Fruit fly (Drosophila melanogaster) whole organism, embryonic: ENCODE data around the gene CG8774.

Source experiments
- Abd-B ChIP-seq: fragments of 200-800 bp; sonication (Bioruptor generic); optimal IDR thresholded peaks from 2 replicates; lab custom pipeline; 2018; ENCODE audit warnings: missing biosample characterization, mild to moderate bottlenecking, missing genetic modification characterization, moderate library complexity
- CG10267 ChIP-seq: fragments of 200-800 bp; sonication (Bioruptor generic); optimal IDR thresholded peaks from 2 replicates; lab custom pipeline; 2018; ENCODE audit warnings: missing biosample characterization, mild to moderate bottlenecking, missing genetic modification characterization, moderate library complexity
- CG10431 ChIP-seq: fragments of 200-800 bp; sonication (Bioruptor generic); optimal IDR thresholded peaks from 3 replicates; lab custom pipeline; 2018; ENCODE audit warnings: missing biosample characterization, mild to moderate bottlenecking, missing genetic modification characterization
- CG10543 ChIP-seq: fragments of 200-800 bp; sonication (Bioruptor generic); optimal IDR thresholded peaks from 3 replicates; lab custom pipeline; 2017; ENCODE audit warnings: missing biosample characterization, mild to moderate bottlenecking, missing genetic modification characterization, moderate library complexity
- CG12071 ChIP-seq: fragments of 200-800 bp; sonication (Bioruptor generic); optimal IDR thresholded peaks from 3 replicates; lab custom pipeline; 2018; ENCODE audit warnings: missing biosample characterization, mild to moderate bottlenecking, missing genetic modification characterization
- CG13424 ChIP-seq: fragments of 200-800 bp; sonication (Bioruptor generic); optimal IDR thresholded peaks from 2 replicates; lab custom pipeline; 2019; ENCODE audit warnings: missing biosample characterization, mild to moderate bottlenecking, missing genetic modification characterization, moderate library complexity
- CG13624 ChIP-seq: fragments of 200-800 bp; sonication (Bioruptor generic); optimal IDR thresholded peaks from 2 replicates; lab custom pipeline; 2016; ENCODE audit warnings: missing biosample characterization, missing genetic modification characterization
- CG15479 ChIP-seq: fragments of 200-800 bp; sonication (Bioruptor generic); optimal IDR thresholded peaks from 3 replicates; lab custom pipeline; 2019; ENCODE audit warnings: missing biosample characterization, mild to moderate bottlenecking, missing genetic modification characterization, moderate library complexity
- CG17912 ChIP-seq: fragments of 200-800 bp; sonication (Bioruptor generic); optimal IDR thresholded peaks from 2 replicates; lab custom pipeline; 2018; ENCODE audit warnings: missing biosample characterization, mild to moderate bottlenecking, missing genetic modification characterization
- CG18011 ChIP-seq: fragments of 200-800 bp; sonication (Bioruptor generic); optimal IDR thresholded peaks from 2 replicates; lab custom pipeline; 2017; ENCODE audit warnings: missing biosample characterization, missing genetic modification characterization, mild to moderate bottlenecking, moderate library complexity, missing genotype
- CG18619 ChIP-seq: fragments of 200-800 bp; sonication (Bioruptor generic); optimal IDR thresholded peaks from 3 replicates; lab custom pipeline; 2017; ENCODE audit warnings: missing biosample characterization, mild to moderate bottlenecking, missing genetic modification characterization
- CG18764 ChIP-seq: fragments of 200-800 bp; sonication (Bioruptor generic); optimal IDR thresholded peaks from 3 replicates; lab custom pipeline; 2016; ENCODE audit warnings: missing biosample characterization, missing genetic modification characterization
- CG2120 ChIP-seq: fragments of 200-800 bp; sonication (Bioruptor generic); optimal IDR thresholded peaks from 3 replicates; lab custom pipeline; 2016; ENCODE audit warnings: missing biosample characterization, missing genetic modification characterization
- CG34224 ChIP-seq: fragments of 200-800 bp; sonication (Bioruptor generic); IDR thresholded peaks from 3 replicates; pipeline ENCODE4 v1.3.6; 2022; ENCODE audit warnings: missing biosample characterization, missing genetic modification characterization; ENCODE audit not compliant: partially characterized antibody
- CG34422 ChIP-seq: fragments of 200-800 bp; sonication (Bioruptor generic); IDR thresholded peaks from 3 replicates; pipeline ENCODE4 v1.3.6; 2022; ENCODE audit warnings: missing biosample characterization, missing genetic modification characterization
- CG42726 ChIP-seq: fragments of 200-800 bp; sonication (Bioruptor generic); IDR thresholded peaks from 2 replicates; pipeline ENCODE4 v1.3.6; 2022; ENCODE audit warnings: missing biosample characterization, missing genetic modification characterization; ENCODE audit not compliant: partially characterized antibody
- CG4707 ChIP-seq: fragments of 200-800 bp; sonication (Bioruptor generic); optimal IDR thresholded peaks from 2 replicates; lab custom pipeline; 2018; ENCODE audit warnings: missing biosample characterization, mild to moderate bottlenecking, missing genetic modification characterization, moderate library complexity
- CG7357 ChIP-seq: fragments of 200-800 bp; sonication (Bioruptor generic); IDR thresholded peaks from 3 replicates; pipeline ENCODE4 v1.3.6; 2022; ENCODE audit warnings: missing biosample characterization, missing genetic modification characterization
- CG7372 ChIP-seq: fragments of 200-800 bp; sonication (Bioruptor generic); IDR thresholded peaks from 2 replicates; pipeline ENCODE4 v1.3.6; 2022; ENCODE audit warnings: missing biosample characterization, missing genetic modification characterization
- CG9437 ChIP-seq: fragments of 200-800 bp; sonication (Bioruptor generic); optimal IDR thresholded peaks from 2 replicates; lab custom pipeline; 2018; ENCODE audit warnings: missing biosample characterization, mild to moderate bottlenecking, missing genetic modification characterization
- CG9609 ChIP-seq: fragments of 200-800 bp; sonication (Bioruptor generic); optimal IDR thresholded peaks from 3 replicates; lab custom pipeline; 2016; ENCODE audit warnings: missing biosample characterization, missing genetic modification characterization
- Deaf1 ChIP-seq: fragments of 200-800 bp; optimal IDR thresholded peaks from 3 replicates; lab custom pipeline; 2019; ENCODE audit warnings: missing biosample characterization, mild to moderate bottlenecking, missing genetic modification characterization, moderate library complexity
- Dll ChIP-seq: fragments of 200-800 bp; sonication (Bioruptor generic); IDR thresholded peaks from 4 replicates; pipeline ENCODE4 v1.3.6; 2022; ENCODE audit warnings: missing biosample characterization, missing genetic modification characterization; ENCODE audit not compliant: partially characterized antibody
- Ets65A ChIP-seq: fragments of 200-800 bp; sonication (Bioruptor generic); peaks from one replicate; lab custom pipeline; 2016; ENCODE audit warnings: missing biosample characterization, missing genetic modification characterization
- Hr39 ChIP-seq: fragments of >200 bp; optimal IDR thresholded peaks from 2 replicates; lab custom pipeline; 2017
- Max ChIP-seq: fragments of 200-800 bp; sonication (Bioruptor generic); optimal IDR thresholded peaks from 2 replicates; lab custom pipeline; 2016; ENCODE audit warnings: missing biosample characterization, mild to moderate bottlenecking, missing genetic modification characterization
- Myb ChIP-seq: fragments of 200-800 bp; sonication (Bioruptor generic); optimal IDR thresholded peaks from 2 replicates; lab custom pipeline; 2016; ENCODE audit warnings: missing biosample characterization, missing genetic modification characterization
- Neu2 ChIP-seq: fragments of 200-800 bp; sonication (Bioruptor generic); optimal IDR thresholded peaks from 3 replicates; lab custom pipeline; 2016; ENCODE audit warnings: missing biosample characterization, missing genetic modification characterization, borderline replicate concordance
- Poxn ChIP-seq: fragments of 200-800 bp; sonication (Bioruptor generic); IDR thresholded peaks from 2 replicates; pipeline ENCODE4 v1.3.6; 2022; ENCODE audit warnings: missing biosample characterization, missing genetic modification characterization
- Scr ChIP-seq: fragments of 200-800 bp; sonication (Bioruptor generic); IDR thresholded peaks from 2 replicates; pipeline ENCODE4 v1.3.6; 2022; ENCODE audit warnings: missing biosample characterization, missing genetic modification characterization; ENCODE audit not compliant: partially characterized antibody
- YL-1 ChIP-seq: fragments of 200-800 bp; sonication (Bioruptor generic); optimal IDR thresholded peaks from 3 replicates; lab custom pipeline; 2017; ENCODE audit warnings: missing biosample characterization, mild to moderate bottlenecking, missing genetic modification characterization
- abd-A ChIP-seq: fragments of 200-800 bp; sonication (Bioruptor generic); optimal IDR thresholded peaks from 3 replicates; lab custom pipeline; 2019; ENCODE audit warnings: missing biosample characterization, mild to moderate bottlenecking, missing genetic modification characterization, moderate library complexity
- br ChIP-seq: fragments of >200 bp; optimal IDR thresholded peaks from 2 replicates; lab custom pipeline; 2017
- crol ChIP-seq: fragments of 200-800 bp; sonication (Bioruptor generic); IDR thresholded peaks from 2 replicates; pipeline ENCODE4 v1.3.6; 2022; ENCODE audit warnings: missing biosample characterization, missing genetic modification characterization
- dmrt11E ChIP-seq: fragments of 200-800 bp; sonication (Bioruptor generic); optimal IDR thresholded peaks from 3 replicates; lab custom pipeline; 2018; ENCODE audit warnings: missing biosample characterization, mild to moderate bottlenecking, missing genetic modification characterization, moderate library complexity
- eve ChIP-seq, 2 experiments: fragments of >200 bp; optimal IDR thresholded peaks; 2 replicates each; lab custom pipeline; 2017; ENCODE audit warnings: missing biosample characterization in 2 of 2, missing genetic modification characterization in 2 of 2
- fd102C ChIP-seq: fragments of 200-800 bp; sonication (Bioruptor generic); optimal IDR thresholded peaks from 2 replicates; lab custom pipeline; 2018; ENCODE audit warnings: missing biosample characterization, mild to moderate bottlenecking, missing genetic modification characterization, moderate library complexity
- fu2 ChIP-seq: fragments of 200-800 bp; sonication (Bioruptor generic); optimal IDR thresholded peaks from 2 replicates; lab custom pipeline; 2016; ENCODE audit warnings: missing biosample characterization, missing genetic modification characterization
- hb ChIP-seq: fragments of 200-800 bp; sonication (Bioruptor generic); IDR thresholded peaks from 3 replicates; pipeline ENCODE4 v1.3.6; 2022; ENCODE audit warnings: missing biosample characterization, missing genetic modification characterization; ENCODE audit not compliant: partially characterized antibody
- jigr1 ChIP-seq: fragments of 200-800 bp; sonication (Bioruptor generic); IDR thresholded peaks from 3 replicates; pipeline ENCODE4 v1.3.6; 2022; ENCODE audit warnings: missing biosample characterization, missing genetic modification characterization
- pb ChIP-seq: fragments of 200-800 bp; sonication (Bioruptor generic); optimal IDR thresholded peaks from 3 replicates; lab custom pipeline; 2016; ENCODE audit warnings: missing biosample characterization, missing genetic modification characterization
- peb ChIP-seq: fragments of 200-800 bp; sonication (Bioruptor generic); IDR thresholded peaks from 2 replicates; pipeline ENCODE4 v1.3.6; 2022; ENCODE audit warnings: missing biosample characterization, missing genetic modification characterization
- ranshi ChIP-seq: fragments of 200-800 bp; sonication (Bioruptor generic); IDR thresholded peaks from 2 replicates; pipeline ENCODE4 v1.3.6; 2022; ENCODE audit warnings: missing biosample characterization, missing genetic modification characterization
- sc ChIP-seq, 3 experiments: fragments of >200 bp in 2 of 3; fragments of 200-800 bp in 1 of 3; sonication (Bioruptor generic) in 1 of 3; optimal IDR thresholded peaks; 2 replicates in 2 of 3; 3 replicates in 1 of 3; lab custom pipeline; 2017; ENCODE audit warnings: mild to moderate bottlenecking in 1 of 3, missing biosample characterization in 1 of 3, missing genetic modification characterization in 1 of 3, missing genetic modification reagents in 1 of 3
- sima ChIP-seq: fragments of 200-800 bp; sonication (Bioruptor generic); optimal IDR thresholded peaks from 2 replicates; lab custom pipeline; 2016; ENCODE audit warnings: missing biosample characterization, missing genetic modification characterization
- slp2 ChIP-seq: fragments of 200-800 bp; sonication (Bioruptor generic); optimal IDR thresholded peaks from 2 replicates; lab custom pipeline; 2016; ENCODE audit warnings: missing biosample characterization, missing genetic modification characterization
- tap ChIP-seq: fragments of 200-800 bp; optimal IDR thresholded peaks from 3 replicates; lab custom pipeline; 2019; ENCODE audit warnings: missing biosample characterization, mild to moderate bottlenecking, missing genetic modification characterization, moderate library complexity
- trem ChIP-seq: fragments of 200-800 bp; optimal IDR thresholded peaks from 3 replicates; lab custom pipeline; 2019; ENCODE audit warnings: missing biosample characterization, mild to moderate bottlenecking, missing genetic modification characterization, moderate library complexity
- twi ChIP-seq: fragments of 200-800 bp; optimal IDR thresholded peaks from 2 replicates; lab custom pipeline; 2019; ENCODE audit warnings: missing biosample characterization, mild to moderate bottlenecking, missing genetic modification characterization, moderate library complexity
- zfh1 ChIP-seq: fragments of 200-800 bp; sonication (Bioruptor generic); IDR thresholded peaks from 3 replicates; pipeline ENCODE4 v1.3.6; 2022; ENCODE audit warnings: missing biosample characterization, missing genetic modification characterization

CG8774 gene

dm6 chr3R:13264061-13264661 lies 34.4 kb upstream of the CG8774 start, which contains the start of gene Ravus (continued):
- TF ChIP-seq hb (GFP tag; lab: Robert Waterston, UW): no peak
- TF ChIP-seq CG7372 (GFP tag; lab: Robert Waterston, UW): peak; percentile 36; the same call in 1 of the 2 replicates
- peak; percentile 82 for TF ChIP-seq Abd-B
- TF ChIP-seq Myb (GFP tag; lab: Kevin White, UChicago): peak; percentile 65
- peak; percentile 34 for TF ChIP-seq CG9437 (GFP tag; lab: Kevin White, UChicago)
- peak; percentile 26; the same call in 1 of the 2 replicates for TF ChIP-seq ranshi (GFP tag; lab: Robert Waterston, UW)
- TF ChIP-seq CG18764 (GFP tag; lab: Kevin White, UChicago): no peak
- no peak for TF ChIP-seq tap (tag; lab: Kevin White, UChicago)
- no peak for TF ChIP-seq CG15479 (GFP tag; lab: Kevin White, UChicago)
- TF ChIP-seq jigr1 (GFP tag; lab: Robert Waterston, UW): no peak
- no peak for TF ChIP-seq Deaf1 (tag; lab: Kevin White, UChicago)
- TF ChIP-seq abd-A (tag; lab: Kevin White, UChicago): no peak
- TF ChIP-seq sima (GFP tag; lab: Kevin White, UChicago): no peak
- TF ChIP-seq fu2 (GFP tag; lab: Kevin White, UChicago): peak; percentile 37
- no peak for TF ChIP-seq crol
- TF ChIP-seq CG9609 (GFP tag; lab: Kevin White, UChicago): peak; percentile 16
- TF ChIP-seq CG34422 (GFP tag; lab: Robert Waterston, UW): 0 out of 3 replicates have a peak, but pooled peaks have one; percentile 40
- TF ChIP-seq dmrt11E (tag; lab: Kevin White, UChicago): peak; percentile 29
- TF ChIP-seq CG42726 (GFP tag; lab: Robert Waterston, UW): no peak
- TF ChIP-seq peb (GFP tag; lab: Robert Waterston, UW): no peak
- no peak for TF ChIP-seq CG10543 (GFP tag; lab: Kevin White, UChicago)
- TF ChIP-seq pb (GFP tag; lab: Kevin White, UChicago): no peak
- TF ChIP-seq Poxn: no peak
- TF ChIP-seq CG18619 (GFP tag; lab: Kevin White, UChicago): peak; percentile 5
- TF ChIP-seq trem: peak; percentile 57
- no peak for TF ChIP-seq CG18011
- peak; percentile 61 for TF ChIP-seq CG10267 (tag; lab: Kevin White, UChicago)
- TF ChIP-seq Scr (GFP tag; lab: Robert Waterston, UW): no peak
- TF ChIP-seq slp2 (GFP tag; lab: Kevin White, UChicago): peak; percentile 28
- TF ChIP-seq CG7357 (GFP tag; lab: Robert Waterston, UW): peak; percentile 56; the same call in 2 of the 3 replicates
- TF ChIP-seq eve (GFP tag; optimal IDR thresholded peaks at IDR 0.05; lab: Kevin White, UChicago): no peak
- peak; percentile 74 for TF ChIP-seq YL-1 (GFP tag; lab: Kevin White, UChicago)
- TF ChIP-seq CG10431: no peak
- TF ChIP-seq zfh1 (GFP tag; lab: Robert Waterston, UW): no peak
- TF ChIP-seq CG13424 (tag; lab: Kevin White, UChicago): peak; percentile 65
- no peak for TF ChIP-seq Dll (GFP tag; lab: Robert Waterston, UW)
- TF ChIP-seq CG2120 (GFP tag; lab: Kevin White, UChicago): peak; percentile 70
- TF ChIP-seq CG12071 (GFP tag; lab: Kevin White, UChicago): no peak
- TF ChIP-seq twi: peak; percentile 53
- no peak for TF ChIP-seq CG17912 (GFP tag; lab: Kevin White, UChicago)
- TF ChIP-seq Ets65A (GFP tag; lab: Kevin White, UChicago): peak; percentile 93
- no peak for TF ChIP-seq CG34224 (GFP tag; lab: Robert Waterston, UW)
- TF ChIP-seq br (lab: Kevin White, UChicago): no peak
- no peak for TF ChIP-seq Hr39
- TF ChIP-seq CG4707: no peak
- peak; percentile 50 for TF ChIP-seq Max (GFP tag; lab: Kevin White, UChicago)
- TF ChIP-seq Neu2 (GFP tag; lab: Kevin White, UChicago): no peak
- no peak for TF ChIP-seq fd102C (GFP tag; lab: Kevin White, UChicago)
- TF ChIP-seq CG13624 (GFP tag; lab: Kevin White, UChicago): peak; percentile 16
- no peak for TF ChIP-seq sc (optimal IDR thresholded peaks at IDR 0.05; lab: Kevin White, UChicago)
- TF ChIP-seq sc (GFP tag; optimal IDR thresholded peaks at IDR 0.05; lab: Kevin White, UChicago): peak; percentile 18
